Fruit fly (Drosophila melanogaster) whole organism, pupa: ENCODE data around the gene Spc25.

Source experiments
- CG10348 ChIP-seq: fragments of 200-800 bp; sonication (Bioruptor generic); IDR thresholded peaks from 2 replicates; pipeline ENCODE4 v1.3.6; 2022; ENCODE audit warnings: missing biosample characterization, missing genetic modification characterization
- CG12605 ChIP-seq: fragments of 200-800 bp; sonication (Bioruptor generic); IDR thresholded peaks from 2 replicates; pipeline ENCODE4 v1.3.6; 2022; ENCODE audit warnings: missing biosample characterization, missing genetic modification characterization
- CG13204 ChIP-seq: fragments of 200-800 bp; sonication (Bioruptor generic); optimal IDR thresholded peaks from 2 replicates; lab custom pipeline; 2018; ENCODE audit warnings: missing biosample characterization, mild to moderate bottlenecking, missing genetic modification characterization, moderate library complexity
- CG14655 ChIP-seq: fragments of 200-800 bp; sonication (Bioruptor generic); optimal IDR thresholded peaks from 3 replicates; lab custom pipeline; 2017; ENCODE audit warnings: mild to moderate bottlenecking, missing biosample characterization, missing genetic modification reagents, missing genetic modification characterization
- CG17806 ChIP-seq: fragments of 200-800 bp; sonication (Bioruptor generic); optimal IDR thresholded peaks from 2 replicates; lab custom pipeline; 2018; ENCODE audit warnings: missing biosample characterization, mild to moderate bottlenecking, missing genetic modification characterization, moderate library complexity
- CG34367 ChIP-seq: fragments of 200-800 bp; sonication (Bioruptor generic); optimal IDR thresholded peaks from 2 replicates; lab custom pipeline; 2018; ENCODE audit warnings: missing biosample characterization, mild to moderate bottlenecking, missing genetic modification characterization
- CG8301 ChIP-seq: fragments of 200-800 bp; sonication (Bioruptor generic); optimal IDR thresholded peaks from 2 replicates; lab custom pipeline; 2018; ENCODE audit warnings: missing biosample characterization, mild to moderate bottlenecking, missing genetic modification characterization
- D1 ChIP-seq: fragments of 200-800 bp; sonication (Bioruptor generic); optimal IDR thresholded peaks from 2 replicates; lab custom pipeline; 2018; ENCODE audit warnings: missing biosample characterization, mild to moderate bottlenecking, missing genetic modification characterization, moderate library complexity
- EcR ChIP-seq: fragments of 200-800 bp; sonication (Bioruptor generic); optimal IDR thresholded peaks from 3 replicates; lab custom pipeline; 2019; ENCODE audit warnings: missing biosample characterization, missing genetic modification characterization, mild to moderate bottlenecking, moderate library complexity, missing genetic modification reagents
- Pif1A ChIP-seq: fragments of 200-800 bp; sonication (Bioruptor generic); optimal IDR thresholded peaks from 3 replicates; lab custom pipeline; 2016; ENCODE audit warnings: missing biosample characterization, missing genetic modification characterization
- Snoo ChIP-seq: fragments of 200-800 bp; sonication (Bioruptor generic); optimal IDR thresholded peaks from 3 replicates; lab custom pipeline; 2017; ENCODE audit warnings: missing biosample characterization, mild to moderate bottlenecking, missing genetic modification characterization, inconsistent platforms
- gl ChIP-seq: fragments of 200-800 bp; sonication (Bioruptor generic); optimal IDR thresholded peaks from 2 replicates; lab custom pipeline; 2018; ENCODE audit warnings: missing biosample characterization, mild to moderate bottlenecking, missing genetic modification characterization

dm6 chr3R:12988411-12988810, 26.9 kb downstream of the Spc25 start, which contains the start of gene CG14383:
- TF ChIP-seq Pif1A (no peak), CG10348 (GFP tag; lab: Robert Waterston, UW) (no peak), CG8301 (tag; lab: Kevin White, UChicago) (no peak), Snoo (tag; lab: Kevin White, UChicago) (no peak), CG34367 (no peak), CG14655 (GFP tag; lab: Kevin White, UChicago) (no peak), EcR (GFP tag; lab: Kevin White, UChicago) (no peak), D1 (tag; lab: Kevin White, UChicago) (no peak), CG17806 (tag; lab: Kevin White, UChicago) (no peak), CG12605 (GFP tag; lab: Robert Waterston, UW) (no peak), gl (tag; lab: Kevin White, UChicago) (no peak), CG13204 (GFP tag; lab: Kevin White, UChicago) (no peak)
